Fruit fly (Drosophila melanogaster): Measurements from ENCODE around the gene CG32727.
A peak's percentile ranks its signal among the peaks of the same experiment; 100 is the strongest.

CG32727 gene

DNA sequence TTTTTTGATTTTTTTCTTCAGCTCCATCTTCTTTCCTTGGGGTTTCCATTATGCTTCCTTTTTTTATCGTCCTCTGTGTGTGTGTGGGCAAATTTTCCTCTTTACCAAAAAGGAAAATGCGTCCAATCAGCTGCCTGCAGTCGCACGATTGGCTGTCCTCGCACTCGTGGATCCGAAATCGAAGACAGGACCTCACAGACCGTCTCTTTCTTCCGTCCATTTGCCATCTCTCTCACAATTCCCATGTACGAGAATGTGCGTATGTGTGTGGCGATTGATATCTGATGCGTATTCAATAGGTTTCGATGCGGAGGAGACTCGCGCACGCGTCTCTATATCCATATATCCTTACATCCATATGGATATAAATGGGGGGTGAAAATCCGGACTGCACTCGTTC, 38.6 kb upstream of the CG32727 start (continued):
- no peak for TF ChIP-seq jumu (GFP tag; optimal IDR thresholded peaks at IDR 0.05)
- no peak for TF ChIP-seq ac (GFP tag; optimal IDR thresholded peaks at IDR 0.05)
- TF ChIP-seq ttk (GFP tag; IDR thresholded peaks at IDR 0.05), result no peak
- TF ChIP-seq slbo (GFP tag; IDR thresholded peaks at IDR 0.05), result no peak
- peak; percentile 26 for TF ChIP-seq cg (GFP tag; optimal IDR thresholded peaks at IDR 0.05)
- TF ChIP-seq Awh (GFP tag; IDR thresholded peaks at IDR 0.05), result no peak
- peak; percentile 66 for TF ChIP-seq Deaf1 (tag; optimal IDR thresholded peaks at IDR 0.05)
- TF ChIP-seq CG13296 (GFP tag; optimal IDR thresholded peaks at IDR 0.05), result no peak
- TF ChIP-seq CG11560 (tag; IDR thresholded peaks at IDR 0.05), result no peak
- TF ChIP-seq CG15073 (GFP tag; optimal IDR thresholded peaks at IDR 0.05), result no peak
- TF ChIP-seq gsb-n (tag; optimal IDR thresholded peaks at IDR 0.05), result no peak

DNA sequence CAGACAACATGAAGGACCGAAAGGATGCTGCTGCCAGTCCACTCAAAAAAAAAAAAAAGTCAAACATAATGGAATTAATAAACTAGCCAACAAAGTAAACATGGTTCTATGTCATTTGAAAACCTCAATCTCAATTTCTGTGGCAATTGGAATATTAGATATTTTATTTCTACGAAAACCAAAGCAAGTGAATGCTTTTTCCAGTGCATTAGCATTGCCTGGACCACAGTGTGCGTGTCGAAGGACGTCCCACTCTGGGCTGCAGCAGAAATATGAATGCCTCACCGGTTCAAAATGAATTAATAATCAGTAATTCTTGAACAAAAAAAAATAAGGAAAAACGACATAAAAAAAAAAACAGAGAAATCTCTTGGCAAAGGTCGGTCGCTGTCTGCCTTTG, 34.5 kb upstream of the CG32727 start:
- TF ChIP-seq HLH54F (GFP tag; optimal IDR thresholded peaks at IDR 0.05) (no peak), sens (GFP tag) (peak; percentile 51), nerfin-2 (GFP tag; IDR thresholded peaks at IDR 0.05; ENCODE audit: partially characterized antibody) (no peak), da (GFP tag; optimal IDR thresholded peaks at IDR 0.05) (no peak), slp2 (GFP tag; optimal IDR thresholded peaks at IDR 0.05) (no peak), jumu (GFP tag; optimal IDR thresholded peaks at IDR 0.05) (no peak), bab2 (GFP tag; optimal IDR thresholded peaks at IDR 0.05) (no peak), Ets65A (GFP tag) (peak; percentile 30), Bgb (GFP tag; IDR thresholded peaks at IDR 0.05; ENCODE audit: partially characterized antibody) (no peak), CG4424 (GFP tag; optimal IDR thresholded peaks at IDR 0.05) (no peak), ash1 (GFP tag; optimal IDR thresholded peaks at IDR 0.05) (no peak)

DNA sequence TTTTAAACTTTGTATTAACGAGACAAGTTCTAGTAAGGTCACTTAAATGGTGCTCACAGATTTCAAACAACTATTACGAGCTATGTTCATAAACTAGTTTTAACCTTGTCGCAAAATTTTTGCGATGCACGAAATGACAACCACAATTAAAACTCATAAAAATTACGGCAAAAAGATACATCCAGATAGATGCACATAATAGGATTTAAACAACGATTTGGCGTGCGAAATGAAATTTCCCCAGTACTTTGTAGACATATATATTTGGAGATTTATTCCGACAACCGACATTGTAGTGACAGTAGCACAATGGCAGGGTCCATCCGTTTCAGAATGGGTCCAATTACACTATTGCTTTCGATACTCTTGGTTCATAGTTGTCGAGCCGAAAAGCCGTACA, 29.2 kb upstream of the CG32727 start, which contains the start of gene CheA7a:
Gene CheA7a (plus strand): TSS at position 301 of the 400 bp plus-strand sequence.
- TF ChIP-seq crp (GFP tag; optimal IDR thresholded peaks at IDR 0.05) (no peak), Ets65A (GFP tag) (peak; percentile 77)

DNA sequence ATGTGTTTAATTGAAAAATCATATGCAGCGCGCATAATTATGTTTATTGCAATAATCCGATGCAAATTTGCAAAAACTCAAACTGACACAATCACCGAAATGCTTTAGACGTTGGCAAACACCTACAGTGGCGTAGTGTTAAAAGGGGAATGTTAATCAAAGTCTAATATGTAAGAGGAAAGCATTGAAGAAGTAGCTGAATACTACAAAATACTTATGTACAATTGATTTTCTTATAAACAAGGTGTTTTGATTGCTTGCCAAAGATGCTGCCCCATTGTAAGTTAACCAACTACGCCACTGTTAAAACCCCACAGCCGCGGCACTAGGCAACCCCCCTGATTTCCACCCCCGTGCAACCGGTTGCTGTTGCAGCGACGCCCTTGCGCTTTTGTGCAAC, 27.4 kb upstream of the CG32727 start:
- TF ChIP-seq CG1603 (tag; optimal IDR thresholded peaks at IDR 0.05) (peak; percentile 14), E2f2 (GFP tag; IDR thresholded peaks at IDR 0.05) (no peak), NFAT (GFP tag; IDR thresholded peaks at IDR 0.05) (no peak), sens (GFP tag) (peak; percentile 43), dmrt11E (tag; optimal IDR thresholded peaks at IDR 0.05) (peak; percentile 14), p53 (GFP tag; optimal IDR thresholded peaks at IDR 0.05) (no peak), pzg (GFP tag; optimal IDR thresholded peaks at IDR 0.05) (no peak), pros (GFP tag; optimal IDR thresholded peaks at IDR 0.05) (no peak), row (GFP tag; IDR thresholded peaks at IDR 0.05) (no peak), wdn (GFP tag; IDR thresholded peaks at IDR 0.05) (no peak), grn (GFP tag; optimal IDR thresholded peaks at IDR 0.05) (no peak), Ssrp (tag; optimal IDR thresholded peaks at IDR 0.05) (no peak), bowl (GFP tag; IDR thresholded peaks at IDR 0.05) (no peak), wor (GFP tag; IDR thresholded peaks at IDR 0.05) (no peak), bbx (GFP tag; IDR thresholded peaks at IDR 0.05; ENCODE audit: partially characterized antibody) (no peak), CG43689 (GFP tag; IDR thresholded peaks at IDR 0.05) (no peak), prd (optimal IDR thresholded peaks at IDR 0.05) (no peak), prd (GFP tag; IDR thresholded peaks at IDR 0.05) (0 out of 3 replicates have a peak, but pooled peaks have one; percentile 12), CG2129 (GFP tag; IDR thresholded peaks at IDR 0.05; ENCODE audit: partially characterized antibody) (no peak), CG4282 (GFP tag; optimal IDR thresholded peaks at IDR 0.05) (no peak), onecut (GFP tag; IDR thresholded peaks at IDR 0.05) (no peak)

Measured in whole organism, embryonic.